Fruit fly (Drosophila melanogaster) whole organism, embryonic: ENCODE measurements around the gene Pgd.

Experiments
- Dip3 ChIP-seq: fragments of 200-800 bp; sonication (Bioruptor generic); optimal IDR thresholded peaks from 3 replicates; lab custom pipeline; 2016; ENCODE audit warnings: missing biosample characterization, missing genetic modification characterization
- croc ChIP-seq: fragments of 200-800 bp; sonication (Bioruptor generic); conservative IDR thresholded peaks from 3 replicates; pipeline ENCODE4 v1.3.6; 2022; ENCODE audit warnings: missing biosample characterization, missing genetic modification characterization
- mam ChIP-seq: fragments of 200-800 bp; sonication (Bioruptor generic); optimal IDR thresholded peaks from 3 replicates; lab custom pipeline; 2016; ENCODE audit warnings: missing biosample characterization, missing genetic modification characterization

DNA sequence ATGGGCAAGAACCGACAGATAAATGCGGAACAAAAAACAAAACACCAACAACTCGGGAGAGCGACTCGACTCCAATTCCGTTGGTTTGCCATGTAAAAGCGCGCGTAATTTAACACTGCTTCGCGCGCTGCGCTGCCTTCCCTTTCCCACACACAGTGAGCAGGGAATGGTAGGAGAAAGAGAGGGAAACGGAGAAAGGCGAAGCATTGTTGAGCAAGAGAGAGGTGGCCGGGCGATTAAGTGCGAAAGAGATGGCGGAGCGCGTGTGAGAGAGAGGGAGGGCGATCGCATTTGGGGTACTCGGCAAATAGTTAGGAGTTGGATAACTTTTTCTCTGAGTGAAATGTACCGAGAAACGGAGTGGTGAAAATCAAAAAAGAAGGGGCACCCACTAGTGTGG lies 10.9 kb downstream of the Pgd start:
- TF ChIP-seq mam: no peak
- no peak for TF ChIP-seq croc (GFP tag; lab: Robert Waterston, UW)
- TF ChIP-seq Dip3 (GFP tag; lab: Kevin White, UChicago): no peak
